Fruit fly (Drosophila melanogaster) Kc167 (cell line): Measurements from ENCODE around the gene Vps45.

Experiments used
- Myc ChIP-seq: fragments of >200 bp; optimal IDR thresholded peaks from 2 replicates; lab custom pipeline; 2017; ENCODE audit warnings: missing external identifiers
- Sin3A ChIP-seq: fragments of >200 bp; optimal IDR thresholded peaks from 2 replicates; lab custom pipeline; 2018; ENCODE audit warnings: missing external identifiers
- h ChIP-seq: fragments of >200 bp; optimal IDR thresholded peaks from 3 replicates; lab custom pipeline; 2018; ENCODE audit warnings: missing external identifiers
- insv ChIP-seq: fragments of >200 bp; optimal IDR thresholded peaks from 3 replicates; lab custom pipeline; 2018; ENCODE audit warnings: missing external identifiers
- psq ChIP-seq: fragments of >200 bp; optimal IDR thresholded peaks from 2 replicates; lab custom pipeline; 2017; ENCODE audit warnings: missing external identifiers
- ttk ChIP-seq: sonication (Bioruptor generic); optimal IDR thresholded peaks from 2 replicates; lab custom pipeline; 2017; ENCODE audit warnings: missing external identifiers

The Vps45 gene

dm6 chr3R:9591769-9592388 lies 28.2 kb downstream of the Vps45 start:
- TF ChIP-seq psq (lab: Kevin White, UChicago) (no peak), ttk (lab: Kevin White, UChicago) (no peak), h (lab: Kevin White, UChicago) (no peak), insv (lab: Kevin White, UChicago) (no peak), Myc (lab: Kevin White, UChicago) (no peak), Sin3A (lab: Kevin White, UChicago) (no peak)

- TF ChIP-seq ttk (lab: Kevin White, UChicago) (no peak), insv (lab: Kevin White, UChicago) (no peak), Sin3A (lab: Kevin White, UChicago) (no peak), Myc (lab: Kevin White, UChicago) (no peak), psq (lab: Kevin White, UChicago) (no peak), h (lab: Kevin White, UChicago) (no peak)
These were observed 29.9 kb downstream of the Vps45 start for dm6 chr3R:9593408-9594250.

dm6 chr3R:9594251-9594581 lies 30.5 kb downstream of the Vps45 start:
- no peak for TF ChIP-seq ttk (lab: Kevin White, UChicago)
- TF ChIP-seq insv (lab: Kevin White, UChicago) = no peak
- TF ChIP-seq psq (lab: Kevin White, UChicago) = no peak
- no peak for TF ChIP-seq Sin3A (lab: Kevin White, UChicago)
- no peak for TF ChIP-seq h (lab: Kevin White, UChicago)
- TF ChIP-seq Myc (lab: Kevin White, UChicago) = no peak

- TF ChIP-seq insv (lab: Kevin White, UChicago) (no peak), Sin3A (lab: Kevin White, UChicago) (no peak), psq (lab: Kevin White, UChicago) (no peak), h (lab: Kevin White, UChicago) (no peak), Myc (lab: Kevin White, UChicago) (no peak)
These were observed 31.1 kb downstream of the Vps45 start for dm6 chr3R:9594839-9595238.

- TF ChIP-seq Myc (lab: Kevin White, UChicago) (no peak), insv (lab: Kevin White, UChicago) (no peak), ttk (lab: Kevin White, UChicago) (no peak), h (lab: Kevin White, UChicago) (no peak), psq (lab: Kevin White, UChicago) (no peak), Sin3A (lab: Kevin White, UChicago) (no peak)
These were observed 32.1 kb downstream of the Vps45 start for dm6 chr3R:9595681-9596357.

dm6 chr3R:9596615-9597014 lies 32.9 kb downstream of the Vps45 start:
- TF ChIP-seq psq (lab: Kevin White, UChicago) (no peak), h (lab: Kevin White, UChicago) (no peak), insv (lab: Kevin White, UChicago) (no peak), Sin3A (lab: Kevin White, UChicago) (no peak), Myc (lab: Kevin White, UChicago) (no peak), ttk (lab: Kevin White, UChicago) (no peak)

- TF ChIP-seq ttk (lab: Kevin White, UChicago) (no peak), insv (lab: Kevin White, UChicago) (no peak), Sin3A (lab: Kevin White, UChicago) (no peak), Myc (lab: Kevin White, UChicago) (no peak), h (lab: Kevin White, UChicago) (no peak), psq (lab: Kevin White, UChicago) (no peak)
These were observed 34.4 kb downstream of the Vps45 start for dm6 chr3R:9598099-9598498.

dm6 chr3R:9600558-9600959 lies 36.8 kb downstream of the Vps45 start:
- TF ChIP-seq h (lab: Kevin White, UChicago) (no peak), insv (lab: Kevin White, UChicago) (no peak), psq (lab: Kevin White, UChicago) (no peak), Myc (lab: Kevin White, UChicago) (no peak), ttk (lab: Kevin White, UChicago) (no peak), Sin3A (lab: Kevin White, UChicago) (no peak)

- TF ChIP-seq ttk (lab: Kevin White, UChicago) = no peak
- no peak for TF ChIP-seq psq (lab: Kevin White, UChicago)
- TF ChIP-seq h (lab: Kevin White, UChicago) = no peak
These were observed 38.2 kb downstream of the Vps45 start for dm6 chr3R:9601949-9602348.

- no peak for TF ChIP-seq h (lab: Kevin White, UChicago)
- TF ChIP-seq Sin3A (lab: Kevin White, UChicago) = no peak
- TF ChIP-seq psq (lab: Kevin White, UChicago) = no peak
- no peak for TF ChIP-seq ttk (lab: Kevin White, UChicago)
- TF ChIP-seq insv (lab: Kevin White, UChicago) = no peak
- no peak for TF ChIP-seq Myc (lab: Kevin White, UChicago)
These were observed 39.6 kb downstream of the Vps45 start for dm6 chr3R:9603022-9603942.
